Fruit fly (Drosophila melanogaster) whole organism, pupa: ENCODE results near the gene CG14286.

Source experiments
- CG10348 ChIP-seq: fragments of 200-800 bp; sonication (Bioruptor generic); IDR thresholded peaks from 2 replicates; pipeline ENCODE4 v1.3.6; 2022; ENCODE audit warnings: missing biosample characterization, missing genetic modification characterization
- CG12605 ChIP-seq: fragments of 200-800 bp; sonication (Bioruptor generic); IDR thresholded peaks from 2 replicates; pipeline ENCODE4 v1.3.6; 2022; ENCODE audit warnings: missing biosample characterization, missing genetic modification characterization
- CG13204 ChIP-seq: fragments of 200-800 bp; sonication (Bioruptor generic); optimal IDR thresholded peaks from 2 replicates; lab custom pipeline; 2018; ENCODE audit warnings: missing biosample characterization, mild to moderate bottlenecking, missing genetic modification characterization, moderate library complexity
- CG14655 ChIP-seq: fragments of 200-800 bp; sonication (Bioruptor generic); optimal IDR thresholded peaks from 3 replicates; lab custom pipeline; 2017; ENCODE audit warnings: mild to moderate bottlenecking, missing biosample characterization, missing genetic modification reagents, missing genetic modification characterization
- CG15710 ChIP-seq: fragments of 200-800 bp; sonication (Bioruptor generic); optimal IDR thresholded peaks from 2 replicates; lab custom pipeline; 2018; ENCODE audit warnings: missing biosample characterization, mild to moderate bottlenecking, missing genetic modification characterization, moderate library complexity
- CG17806 ChIP-seq: fragments of 200-800 bp; sonication (Bioruptor generic); optimal IDR thresholded peaks from 2 replicates; lab custom pipeline; 2018; ENCODE audit warnings: missing biosample characterization, mild to moderate bottlenecking, missing genetic modification characterization, moderate library complexity
- CG32121 ChIP-seq: fragments of 200-800 bp; sonication (Bioruptor generic); IDR thresholded peaks from 2 replicates; pipeline ENCODE4 v1.3.6; 2022; ENCODE audit warnings: missing biosample characterization, missing genetic modification characterization
- CG34367 ChIP-seq: fragments of 200-800 bp; sonication (Bioruptor generic); optimal IDR thresholded peaks from 2 replicates; lab custom pipeline; 2018; ENCODE audit warnings: missing biosample characterization, mild to moderate bottlenecking, missing genetic modification characterization
- CG4496 ChIP-seq: fragments of 200-800 bp; sonication (Bioruptor generic); IDR thresholded peaks from 3 replicates; pipeline ENCODE4 v1.3.6; 2022; ENCODE audit warnings: missing biosample characterization, missing genetic modification characterization
- CG8159 ChIP-seq: fragments of 200-800 bp; sonication (Bioruptor generic); optimal IDR thresholded peaks from 3 replicates; lab custom pipeline; 2018; ENCODE audit warnings: missing biosample characterization, mild to moderate bottlenecking, missing genetic modification characterization, moderate library complexity
- CG8301 ChIP-seq: fragments of 200-800 bp; sonication (Bioruptor generic); optimal IDR thresholded peaks from 2 replicates; lab custom pipeline; 2018; ENCODE audit warnings: missing biosample characterization, mild to moderate bottlenecking, missing genetic modification characterization
- CG9948 ChIP-seq: fragments of 200-800 bp; sonication (Bioruptor generic); optimal IDR thresholded peaks from 2 replicates; lab custom pipeline; 2018; ENCODE audit warnings: missing biosample characterization, mild to moderate bottlenecking, missing genetic modification characterization, moderate library complexity
- D1 ChIP-seq: fragments of 200-800 bp; sonication (Bioruptor generic); optimal IDR thresholded peaks from 2 replicates; lab custom pipeline; 2018; ENCODE audit warnings: missing biosample characterization, mild to moderate bottlenecking, missing genetic modification characterization, moderate library complexity
- EcR ChIP-seq: fragments of 200-800 bp; sonication (Bioruptor generic); optimal IDR thresholded peaks from 3 replicates; lab custom pipeline; 2019; ENCODE audit warnings: missing biosample characterization, missing genetic modification characterization, mild to moderate bottlenecking, moderate library complexity, missing genetic modification reagents
- Ets98B ChIP-seq: fragments of 200-800 bp; sonication (Bioruptor generic); IDR thresholded peaks from 2 replicates; pipeline ENCODE4 v1.3.6; 2022; ENCODE audit warnings: missing biosample characterization, missing genetic modification characterization
- Pif1A ChIP-seq: fragments of 200-800 bp; sonication (Bioruptor generic); optimal IDR thresholded peaks from 3 replicates; lab custom pipeline; 2016; ENCODE audit warnings: missing biosample characterization, missing genetic modification characterization
- Pif1B ChIP-seq: fragments of 200-800 bp; sonication (Bioruptor generic); optimal IDR thresholded peaks from 3 replicates; lab custom pipeline; 2016; ENCODE audit warnings: missing biosample characterization, missing genetic modification characterization
- Snoo ChIP-seq: fragments of 200-800 bp; sonication (Bioruptor generic); optimal IDR thresholded peaks from 3 replicates; lab custom pipeline; 2017; ENCODE audit warnings: missing biosample characterization, mild to moderate bottlenecking, missing genetic modification characterization, inconsistent platforms
- fd96Ca ChIP-seq: fragments of 200-800 bp; sonication (Bioruptor generic); IDR thresholded peaks from 3 replicates; pipeline ENCODE4 v1.3.6; 2022; ENCODE audit warnings: missing biosample characterization, missing genetic modification characterization
- gl ChIP-seq: fragments of 200-800 bp; sonication (Bioruptor generic); optimal IDR thresholded peaks from 2 replicates; lab custom pipeline; 2018; ENCODE audit warnings: missing biosample characterization, mild to moderate bottlenecking, missing genetic modification characterization
- rn ChIP-seq: fragments of 200-800 bp; sonication (Bioruptor generic); IDR thresholded peaks from 2 replicates; pipeline ENCODE4 v1.3.6; 2022; ENCODE audit warnings: missing biosample characterization, missing genetic modification characterization

Gene CG14286

dm6 chr3R:19065474-19065873, 41.6 kb downstream of the CG14286 start:
- TF ChIP-seq gl (no peak), CG32121 (GFP tag; lab: Robert Waterston, UW) (no peak), CG13204 (no peak), CG17806 (tag; lab: Kevin White, UChicago) (no peak), CG15710 (tag; lab: Kevin White, UChicago) (no peak), CG10348 (no peak), Snoo (tag; lab: Kevin White, UChicago) (no peak)

- TF ChIP-seq CG13204 (no peak), EcR (peak; percentile 93)
These were observed 43.2 kb downstream of the CG14286 start for dm6 chr3R:19066965-19067614.

dm6 chr3R:19067876-19068406, 44.0 kb downstream of the CG14286 start:
- TF ChIP-seq CG34367 (tag; lab: Kevin White, UChicago), result no peak
- peak; percentile 55; the same call in 2 of the 3 replicates for TF ChIP-seq fd96Ca (GFP tag; lab: Robert Waterston, UW)
- TF ChIP-seq Pif1B, result no peak

- TF ChIP-seq D1 (tag; lab: Kevin White, UChicago) (no peak), CG12605 (no peak), CG32121 (GFP tag; lab: Robert Waterston, UW) (no peak), CG14655 (peak; percentile 54), CG17806 (tag; lab: Kevin White, UChicago) (peak; percentile 34), CG15710 (tag; lab: Kevin White, UChicago) (peak; percentile 28), CG34367 (tag; lab: Kevin White, UChicago) (peak; percentile 35), Snoo (tag; lab: Kevin White, UChicago) (no peak), Pif1A (GFP tag; lab: Kevin White, UChicago) (no peak), fd96Ca (GFP tag; lab: Robert Waterston, UW) (no peak), gl (no peak), CG13204 (no peak), CG10348 (no peak), CG9948 (tag; lab: Kevin White, UChicago) (peak; percentile 41), Ets98B (GFP tag; lab: Robert Waterston, UW) (no peak), CG8159 (peak; percentile 8), CG4496 (GFP tag; lab: Robert Waterston, UW) (0 out of 3 replicates have a peak, but pooled peaks have one; percentile 43), rn (GFP tag; lab: Robert Waterston, UW) (no peak), CG8301 (tag; lab: Kevin White, UChicago) (peak; percentile 24), EcR (no peak), Pif1B (no peak)
These were observed 45.8 kb downstream of the CG14286 start for dm6 chr3R:19069740-19070139.

dm6 chr3R:19070222-19070949, 46.5 kb downstream of the CG14286 start:
- TF ChIP-seq CG8159 (peak; percentile 57), fd96Ca (GFP tag; lab: Robert Waterston, UW) (no peak), CG8301 (tag; lab: Kevin White, UChicago) (peak; percentile 69), gl (no peak), CG32121 (GFP tag; lab: Robert Waterston, UW) (no peak), Snoo (tag; lab: Kevin White, UChicago) (no peak), CG12605 (no peak), CG14655 (peak; percentile 80), CG17806 (tag; lab: Kevin White, UChicago) (peak; percentile 40), CG13204 (no peak), CG4496 (GFP tag; lab: Robert Waterston, UW) (no peak), CG34367 (tag; lab: Kevin White, UChicago) (peak; percentile 37), D1 (tag; lab: Kevin White, UChicago) (peak; percentile 7), Pif1B (no peak), rn (GFP tag; lab: Robert Waterston, UW) (no peak), Ets98B (GFP tag; lab: Robert Waterston, UW) (no peak), CG15710 (tag; lab: Kevin White, UChicago) (peak; percentile 45), Pif1A (GFP tag; lab: Kevin White, UChicago) (peak; percentile 21), CG9948 (tag; lab: Kevin White, UChicago) (peak; percentile 60), CG10348 (no peak), EcR (no peak)

dm6 chr3R:19071951-19072350, 48.1 kb downstream of the CG14286 start:
- TF ChIP-seq CG17806 (tag; lab: Kevin White, UChicago) (no peak), CG13204 (no peak), Snoo (tag; lab: Kevin White, UChicago) (no peak), EcR (peak; percentile 96)
